Fruit fly (Drosophila melanogaster): ENCODE results near the gene Dpck.

dm6 chr3R:7052242-7052641, 29.7 kb upstream of the Dpck start, which contains the start of gene Sodh1:
- TF ChIP-seq pan (optimal IDR thresholded peaks at IDR 0.05) = no peak
- no peak for TF ChIP-seq psq (optimal IDR thresholded peaks at IDR 0.05)
- TF ChIP-seq usp (GFP tag; optimal IDR thresholded peaks at IDR 0.05) = no peak
- TF ChIP-seq CG8478 (optimal IDR thresholded peaks at IDR 0.05) = no peak
- TF ChIP-seq EcR (GFP tag; optimal IDR thresholded peaks at IDR 0.05) = no peak
- no peak for TF ChIP-seq Dll (optimal IDR thresholded peaks at IDR 0.05)

Measured in whole organism.